Fruit fly (Drosophila melanogaster) ovary, adult (tissue): Measurements from ENCODE around the gene CG7872.

Source experiments
- CG17801 ChIP-seq: fragments of 200-800 bp; optimal IDR thresholded peaks from 2 replicates; lab custom pipeline; 2019; ENCODE audit warnings: missing biosample characterization, mild to moderate bottlenecking, missing genetic modification characterization, moderate library complexity; ENCODE audit not compliant: partially characterized antibody

CG7872 gene

dm6 chrX:15574384-15574783 is 3.6 kb upstream of the CG7872 start, which contains the start of gene CG9213:
Gene CG9213, minus strand, starts transcription at chrX:15574535.
- TF ChIP-seq CG17801 = no peak

- no peak for TF ChIP-seq CG17801
Observed at dm6 chrX:15575557-15575956, 2.4 kb upstream of the CG7872 start, which contains the start of gene CG42299. Gene CG42299, minus strand, starts transcription at chrX:15575683.

- peak; percentile 79 for TF ChIP-seq CG17801
Observed at dm6 chrX:15579579-15579978, 1.6 kb downstream of the CG7872 start.

- peak; percentile 60 for TF ChIP-seq CG17801
Observed at dm6 chrX:15582853-15583252, 4.8 kb downstream of the CG7872 start, which contains the start of the genes CG9215 and CG8097. Gene CG9215, minus strand, starts transcription at chrX:15582874. Gene CG8097, plus strand, starts transcription at chrX:15583159.

DNA sequence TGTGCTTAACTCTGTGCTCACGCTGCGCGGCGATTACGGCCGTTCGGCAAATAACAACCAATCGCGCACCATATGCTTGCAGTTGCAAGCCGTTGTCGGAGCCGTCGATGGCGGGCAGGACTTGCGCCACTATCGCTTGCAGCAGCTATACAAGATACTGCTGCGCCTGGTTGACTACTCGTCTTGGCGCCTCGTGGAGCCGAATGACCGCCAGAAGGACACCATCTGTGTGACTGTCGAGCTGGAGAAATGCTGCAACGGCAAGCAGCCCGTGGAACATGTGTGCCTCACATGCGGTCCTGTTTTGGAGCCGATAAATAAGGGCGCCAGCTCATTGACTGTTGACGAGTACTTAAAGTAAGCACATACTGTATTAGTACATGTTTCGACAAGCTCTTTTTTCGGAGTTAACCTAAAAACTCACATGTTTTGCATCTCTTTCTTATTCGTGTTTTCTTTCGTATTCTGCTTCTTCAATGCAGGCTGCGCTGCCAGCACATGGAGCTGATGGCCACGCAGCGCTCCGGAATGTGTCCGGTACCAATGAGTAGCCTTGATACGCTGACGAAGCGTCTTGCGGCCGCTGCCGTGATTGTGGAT is 5.9 kb downstream of the CG7872 start:
- TF ChIP-seq CG17801 = no peak

DNA sequence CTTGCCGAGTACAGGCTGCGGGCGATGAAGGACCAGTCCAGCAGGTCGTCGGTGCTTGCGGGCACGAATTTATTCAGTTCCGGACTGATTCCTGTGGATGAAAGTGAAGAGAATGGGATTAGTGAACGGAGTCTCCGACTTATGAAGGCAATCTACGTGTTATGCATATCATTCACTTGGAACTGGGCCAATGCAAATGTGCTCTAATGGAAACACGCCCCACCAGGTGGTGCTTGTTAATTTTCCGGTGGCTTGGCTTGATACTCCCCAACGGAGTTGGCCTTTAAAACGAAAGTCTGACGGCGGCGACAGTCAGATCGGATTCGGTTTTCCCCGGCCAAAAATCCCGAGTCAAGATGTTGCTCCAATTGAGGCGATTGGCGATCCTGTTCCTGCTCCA is 9.4 kb downstream of the CG7872 start, which contains the start of gene Alp11:
TSS of gene Alp11 (plus strand) at position 301 of the 400 bp plus-strand sequence.
- TF ChIP-seq CG17801 = no peak

dm6 chrX:15591721-15592491 is 13.9 kb downstream of the CG7872 start:
- no peak for TF ChIP-seq CG17801

DNA sequence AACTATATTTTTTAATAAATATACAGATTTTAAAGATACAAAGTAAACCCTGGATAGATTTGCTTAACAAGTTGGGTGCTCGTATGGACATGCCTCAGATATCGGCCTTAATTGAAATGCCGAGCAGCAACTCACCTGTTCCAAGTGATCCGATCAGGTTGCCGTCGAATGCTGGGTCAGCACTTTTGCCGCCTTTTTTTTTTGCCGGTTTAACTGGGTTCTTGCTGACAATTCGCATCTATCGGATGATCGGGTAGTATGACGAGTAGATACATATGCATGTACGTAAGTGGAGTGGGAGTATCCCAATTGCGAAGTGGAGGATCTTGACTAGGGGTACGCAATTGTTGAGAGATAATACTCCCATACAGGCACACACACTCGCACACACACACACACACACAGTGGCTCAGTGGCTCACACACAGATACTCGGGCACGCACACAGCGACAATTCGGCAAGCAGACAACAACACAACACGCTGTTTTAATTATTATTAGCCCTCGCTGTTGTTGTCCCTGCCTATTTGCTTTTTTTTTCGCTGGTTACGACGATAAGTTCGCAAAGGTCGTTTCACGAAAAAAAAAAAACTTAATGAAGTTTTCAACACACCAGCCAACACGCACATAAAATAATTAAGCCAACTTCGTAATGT is 14.9 kb downstream of the CG7872 start:
- TF ChIP-seq CG17801 = no peak

dm6 chrX:15593477-15594229 is 15.6 kb downstream of the CG7872 start, which contains the start of gene Chsy:
Gene Chsy, minus strand, starts transcription at chrX:15593534.
- TF ChIP-seq CG17801 = no peak

DNA sequence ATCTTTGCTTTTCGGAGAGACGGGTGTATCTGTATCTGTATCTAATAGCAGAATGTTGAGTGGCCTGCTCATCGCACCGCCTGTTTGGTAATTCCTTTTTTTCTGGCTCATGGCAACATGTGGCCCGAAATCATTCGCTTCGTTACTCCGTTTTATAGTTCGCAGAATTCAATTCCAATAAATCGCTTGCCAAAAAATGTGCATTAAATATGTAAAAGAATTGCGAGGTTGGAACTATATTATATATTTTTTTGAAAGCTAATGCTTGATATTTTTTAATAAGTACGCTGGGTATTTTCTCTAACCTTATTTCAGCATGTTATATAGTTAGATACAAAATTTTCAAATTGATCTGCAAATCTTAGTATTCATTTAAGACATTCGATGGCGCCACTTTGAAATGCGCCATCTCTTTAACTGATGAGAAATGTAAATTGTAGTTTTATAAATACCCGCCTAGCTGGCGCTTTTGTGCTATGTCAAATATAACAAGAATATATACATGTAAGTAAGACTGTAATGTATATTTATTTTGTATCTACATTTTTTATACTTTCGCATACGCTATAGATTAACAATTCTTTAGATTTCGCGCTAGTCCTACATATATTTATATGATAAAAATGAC is 16.3 kb downstream of the CG7872 start:
- TF ChIP-seq CG17801 = no peak

dm6 chrX:15599697-15600096 is 21.7 kb downstream of the CG7872 start:
- no peak for TF ChIP-seq CG17801

dm6 chrX:15601285-15601684 is 23.3 kb downstream of the CG7872 start:
- no peak for TF ChIP-seq CG17801

DNA sequence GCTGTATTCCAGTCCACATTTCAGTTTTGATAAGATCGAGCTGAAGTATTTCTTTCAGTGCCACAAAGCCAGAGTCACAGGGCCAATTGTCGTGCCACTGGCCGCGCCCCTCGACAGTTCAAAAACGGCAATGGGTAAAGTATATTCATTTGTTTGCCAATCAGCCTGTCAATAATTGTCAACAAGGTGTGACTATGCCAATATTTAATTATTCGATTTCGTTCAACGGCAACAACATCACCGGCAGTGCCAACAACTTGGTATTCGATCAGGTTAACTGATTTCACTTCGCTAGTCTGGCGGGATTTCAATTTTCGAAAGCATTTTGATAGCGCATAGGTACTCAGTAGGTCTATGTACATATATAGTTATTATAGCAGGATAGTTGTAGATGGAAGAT is 24.4 kb downstream of the CG7872 start:
- no peak for TF ChIP-seq CG17801

DNA sequence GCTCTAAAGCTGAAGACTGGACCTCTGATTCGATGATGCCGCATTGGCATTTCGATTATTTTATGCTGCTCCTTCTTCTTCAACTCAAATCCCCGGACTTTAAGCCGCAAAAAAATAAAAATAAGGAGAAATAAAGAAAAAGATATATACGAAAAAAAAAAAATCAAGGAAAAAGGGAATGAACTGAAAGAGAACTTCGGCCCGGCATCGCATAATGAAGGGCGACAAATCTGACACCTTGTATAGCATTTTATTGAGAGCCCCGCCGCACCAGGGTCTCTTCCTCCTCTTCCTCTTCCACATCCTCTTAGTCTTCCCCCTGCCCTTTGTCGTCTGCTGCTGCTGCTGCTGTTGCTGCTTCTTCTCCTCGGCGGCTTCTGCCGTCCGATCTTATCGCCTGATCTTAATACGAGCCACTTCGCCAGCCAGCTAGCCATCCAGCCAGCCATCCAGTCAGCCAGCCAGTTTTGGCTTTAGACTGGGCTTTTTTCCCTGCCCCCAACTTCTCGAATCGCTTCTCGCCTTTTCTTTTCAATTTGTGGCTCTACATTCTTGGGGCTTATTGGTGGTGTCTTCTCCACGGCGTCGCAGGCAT is 30.8 kb downstream of the CG7872 start:
- no peak for TF ChIP-seq CG17801

- TF ChIP-seq CG17801 = no peak
Observed at dm6 chrX:15609351-15609750, 31.3 kb downstream of the CG7872 start.

DNA sequence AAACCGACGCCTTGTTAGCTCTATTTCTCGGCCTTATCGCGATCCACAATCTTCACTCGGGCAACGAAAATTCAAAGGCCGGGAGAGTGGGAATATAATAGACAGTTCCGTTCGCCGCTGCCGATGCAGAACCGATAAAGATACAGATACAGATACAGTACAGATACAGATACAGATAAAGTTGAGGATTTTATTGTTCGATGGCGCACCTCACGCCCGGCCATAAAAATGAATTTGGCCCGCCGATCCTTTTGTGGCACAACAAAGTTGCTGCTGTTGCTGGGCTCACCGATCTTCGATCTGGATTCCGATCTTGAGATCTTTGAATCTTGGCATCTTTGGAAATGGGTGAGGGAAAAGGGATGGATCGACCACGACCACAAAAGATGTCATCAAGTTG is 32.2 kb downstream of the CG7872 start:
- TF ChIP-seq CG17801 = no peak
